Fruit fly (Drosophila melanogaster) whole organism, embryonic: ENCODE data around the gene Osi7.

Experiments used
- Ada2b ChIP-seq: fragments of 200-800 bp; sonication (Bioruptor generic); IDR thresholded peaks from 2 replicates; pipeline ENCODE4 v1.3.6; 2022; ENCODE audit warnings: missing biosample characterization, missing genetic modification characterization
- Aef1 ChIP-seq: fragments of 200-800 bp; sonication (Bioruptor generic); IDR thresholded peaks from 3 replicates; pipeline ENCODE4 v1.3.6; 2022; ENCODE audit warnings: missing biosample characterization, missing genetic modification characterization
- Blimp-1 ChIP-seq: fragments of 200-800 bp; sonication (Bioruptor generic); optimal IDR thresholded peaks from 3 replicates; lab custom pipeline; 2018; ENCODE audit warnings: missing biosample characterization, missing genetic modification characterization, mild to moderate bottlenecking, moderate library complexity, missing genetic modification reagents
- BtbVII ChIP-seq: fragments of 200-800 bp; sonication (Bioruptor generic); optimal IDR thresholded peaks from 3 replicates; lab custom pipeline; 2017; ENCODE audit warnings: missing biosample characterization, mild to moderate bottlenecking, missing genetic modification characterization
- CG10366 ChIP-seq: fragments of 200-800 bp; sonication (Bioruptor generic); IDR thresholded peaks from 2 replicates; pipeline ENCODE4 v1.3.6; 2022; ENCODE audit warnings: missing biosample characterization, missing genetic modification characterization
- CG11504 ChIP-seq: fragments of 200-800 bp; sonication (Bioruptor generic); optimal IDR thresholded peaks from 3 replicates; lab custom pipeline; 2019; ENCODE audit warnings: missing biosample characterization, mild to moderate bottlenecking, missing genetic modification characterization, moderate library complexity
- CG11560 ChIP-seq: fragments of 200-800 bp; sonication (Bioruptor generic); IDR thresholded peaks from 3 replicates; pipeline ENCODE4 v1.3.6; 2022; ENCODE audit warnings: missing biosample characterization, missing genetic modification characterization
- CG11695 ChIP-seq: fragments of 200-800 bp; sonication (Bioruptor generic); IDR thresholded peaks from 3 replicates; pipeline ENCODE4 v1.3.6; 2022; ENCODE audit warnings: missing biosample characterization, missing genetic modification characterization
- CG12659 ChIP-seq: fragments of 200-800 bp; sonication (Bioruptor generic); optimal IDR thresholded peaks from 3 replicates; lab custom pipeline; 2017; ENCODE audit warnings: mild to moderate bottlenecking, missing biosample characterization, missing genetic modification reagents, missing genetic modification characterization
- CG13296 ChIP-seq: fragments of 200-800 bp; sonication (Bioruptor generic); optimal IDR thresholded peaks from 3 replicates; lab custom pipeline; 2018; ENCODE audit warnings: missing biosample characterization, mild to moderate bottlenecking, missing genetic modification characterization
- CG15479 ChIP-seq: fragments of 200-800 bp; sonication (Bioruptor generic); optimal IDR thresholded peaks from 3 replicates; lab custom pipeline; 2019; ENCODE audit warnings: missing biosample characterization, mild to moderate bottlenecking, missing genetic modification characterization, moderate library complexity
- CG17802 ChIP-seq: fragments of 200-800 bp; sonication (Bioruptor generic); optimal IDR thresholded peaks from 2 replicates; lab custom pipeline; 2018; ENCODE audit warnings: missing biosample characterization, mild to moderate bottlenecking, missing genetic modification characterization, moderate library complexity
- CG2129 ChIP-seq: fragments of 200-800 bp; sonication (Bioruptor generic); IDR thresholded peaks from 2 replicates; pipeline ENCODE4 v1.3.6; 2022; ENCODE audit warnings: missing biosample characterization, missing genetic modification characterization; ENCODE audit not compliant: partially characterized antibody
- CG30403 ChIP-seq: fragments of 200-800 bp; sonication (Bioruptor generic); optimal IDR thresholded peaks from 3 replicates; lab custom pipeline; 2016; ENCODE audit warnings: missing biosample characterization, missing genetic modification characterization
- CG31224 ChIP-seq: fragments of 200-800 bp; sonication (Bioruptor generic); IDR thresholded peaks from 2 replicates; pipeline ENCODE4 v1.3.6; 2022; ENCODE audit warnings: missing biosample characterization, missing genetic modification characterization
- CG33213 ChIP-seq: fragments of 200-800 bp; sonication (Bioruptor generic); optimal IDR thresholded peaks from 3 replicates; lab custom pipeline; 2016; ENCODE audit warnings: missing biosample characterization, missing genetic modification characterization
- CG4820 ChIP-seq: fragments of 200-800 bp; sonication (Bioruptor generic); optimal IDR thresholded peaks from 3 replicates; lab custom pipeline; 2016; ENCODE audit warnings: missing biosample characterization, missing genetic modification characterization
- CG6272 ChIP-seq: fragments of 200-800 bp; sonication (Bioruptor generic); IDR thresholded peaks from 2 replicates; pipeline ENCODE4 v1.3.6; 2022; ENCODE audit warnings: missing biosample characterization, missing genetic modification characterization
- CG8359 ChIP-seq: fragments of 200-800 bp; sonication (Bioruptor generic); optimal IDR thresholded peaks from 2 replicates; lab custom pipeline; 2017; ENCODE audit warnings: missing biosample characterization, mild to moderate bottlenecking, missing genetic modification characterization, borderline replicate concordance
- CG9817 ChIP-seq: fragments of 200-800 bp; sonication (Bioruptor generic); optimal IDR thresholded peaks from 2 replicates; lab custom pipeline; 2018; ENCODE audit warnings: missing biosample characterization, mild to moderate bottlenecking, missing genetic modification characterization, moderate library complexity
- CG9876 ChIP-seq: fragments of 200-800 bp; sonication (Bioruptor generic); optimal IDR thresholded peaks from 2 replicates; lab custom pipeline; 2016; ENCODE audit warnings: missing biosample characterization, missing genetic modification characterization
- D ChIP-seq, 2 experiments: fragments of 200-800 bp in 1 of 2; fragments of >200 bp in 1 of 2; sonication (Bioruptor generic) in 1 of 2; optimal IDR thresholded peaks; 2 replicates in 1 of 2; 3 replicates in 1 of 2; lab custom pipeline; 2017; ENCODE audit warnings: mild to moderate bottlenecking in 1 of 2, missing biosample characterization in 1 of 2, missing genetic modification characterization in 1 of 2, missing genetic modification reagents in 1 of 2
- Dfd ChIP-seq, 2 experiments: fragments of >200 bp; optimal IDR thresholded peaks; 2 replicates each; lab custom pipeline; 2017; ENCODE audit warnings: missing biosample characterization in 2 of 2, missing genetic modification characterization in 2 of 2
- Dip2 ChIP-seq: fragments of 200-800 bp; sonication (Bioruptor generic); IDR thresholded peaks from 2 replicates; pipeline ENCODE4 v1.3.6; 2022; ENCODE audit warnings: missing biosample characterization, missing genetic modification characterization
- H2.0 ChIP-seq: fragments of 200-800 bp; sonication (Bioruptor generic); IDR thresholded peaks from 2 replicates; pipeline ENCODE4 v1.3.6; 2022; ENCODE audit warnings: missing biosample characterization, missing genetic modification characterization
- HLH4C ChIP-seq: fragments of 200-800 bp; sonication (Bioruptor generic); IDR thresholded peaks from 3 replicates; pipeline ENCODE4 v1.3.6; 2022; ENCODE audit warnings: missing biosample characterization, missing genetic modification characterization; ENCODE audit not compliant: partially characterized antibody
- Hey ChIP-seq: fragments of 200-800 bp; sonication (Bioruptor generic); optimal IDR thresholded peaks from 3 replicates; lab custom pipeline; 2018; ENCODE audit warnings: missing biosample characterization, mild to moderate bottlenecking, missing genetic modification characterization
- Oli ChIP-seq: fragments of 200-800 bp; sonication (Bioruptor generic); optimal IDR thresholded peaks from 2 replicates; lab custom pipeline; 2018; ENCODE audit warnings: missing biosample characterization, mild to moderate bottlenecking, missing genetic modification characterization, moderate library complexity
- TFAM ChIP-seq: fragments of 200-800 bp; sonication (Bioruptor generic); optimal IDR thresholded peaks from 2 replicates; lab custom pipeline; 2017; ENCODE audit warnings: missing biosample characterization, missing genetic modification characterization, inconsistent platforms
- ara ChIP-seq: fragments of 200-800 bp; sonication (Bioruptor generic); IDR thresholded peaks from 2 replicates; pipeline ENCODE4 v1.3.6; 2022; ENCODE audit warnings: missing biosample characterization, missing genetic modification characterization
- bigmax ChIP-seq: fragments of 200-800 bp; sonication (Bioruptor generic); optimal IDR thresholded peaks from 2 replicates; lab custom pipeline; 2018; ENCODE audit warnings: missing biosample characterization, mild to moderate bottlenecking, missing genetic modification characterization
- crol ChIP-seq: fragments of 200-800 bp; sonication (Bioruptor generic); IDR thresholded peaks from 2 replicates; pipeline ENCODE4 v1.3.6; 2022; ENCODE audit warnings: missing biosample characterization, missing genetic modification characterization
- fd96Cb ChIP-seq: fragments of 200-800 bp; sonication (Bioruptor generic); optimal IDR thresholded peaks from 2 replicates; lab custom pipeline; 2018; ENCODE audit warnings: missing biosample characterization, mild to moderate bottlenecking, missing genetic modification characterization, moderate library complexity
- grn ChIP-seq: fragments of 200-800 bp; sonication (Bioruptor generic); optimal IDR thresholded peaks from 3 replicates; lab custom pipeline; 2017; ENCODE audit warnings: missing biosample characterization, missing genetic modification characterization
- gsb ChIP-seq: fragments of 200-800 bp; sonication (Bioruptor generic); IDR thresholded peaks from 2 replicates; pipeline ENCODE4 v1.3.6; 2022; ENCODE audit warnings: missing biosample characterization, missing genetic modification characterization
- kni ChIP-seq: fragments of 200-800 bp; sonication (Bioruptor generic); optimal IDR thresholded peaks from 3 replicates; lab custom pipeline; 2017; ENCODE audit warnings: mild to moderate bottlenecking, missing biosample characterization, missing genetic modification reagents, missing genetic modification characterization
- lmd ChIP-seq: fragments of 200-800 bp; sonication (Bioruptor generic); IDR thresholded peaks from 2 replicates; pipeline ENCODE4 v1.3.6; 2022; ENCODE audit warnings: missing biosample characterization, missing genetic modification characterization
- mirr ChIP-seq: fragments of 200-800 bp; sonication (Bioruptor generic); optimal IDR thresholded peaks from 3 replicates; lab custom pipeline; 2018; ENCODE audit warnings: missing biosample characterization, mild to moderate bottlenecking, missing genetic modification characterization
- nau ChIP-seq: fragments of 200-800 bp; sonication (Bioruptor generic); optimal IDR thresholded peaks from 3 replicates; lab custom pipeline; 2017; ENCODE audit warnings: missing biosample characterization, mild to moderate bottlenecking, missing genetic modification characterization, missing genetic modification reagents
- nom ChIP-seq: fragments of 200-800 bp; sonication (Bioruptor generic); optimal IDR thresholded peaks from 2 replicates; lab custom pipeline; 2017; ENCODE audit warnings: missing biosample characterization, missing genetic modification characterization, mild to moderate bottlenecking, moderate library complexity, missing genetic modification reagents
- odd ChIP-seq: fragments of 200-800 bp; sonication (Bioruptor generic); optimal IDR thresholded peaks from 2 replicates; lab custom pipeline; 2017; ENCODE audit warnings: missing biosample characterization, mild to moderate bottlenecking, missing genetic modification characterization
- prd ChIP-seq, 3 experiments: fragments of >200 bp in 2 of 3; fragments of 200-800 bp in 1 of 3; sonication (Bioruptor generic) in 1 of 3; optimal IDR thresholded peaks in 2 of 3; IDR thresholded peaks in 1 of 3; 2 replicates in 2 of 3; 3 replicates in 1 of 3; pipeline versions ENCODE4 v1.3.6 to Lab custom; 2017 to 2022; ENCODE audit warnings: missing biosample characterization in 1 of 3, missing genetic modification characterization in 1 of 3
- sc ChIP-seq, 3 experiments: fragments of >200 bp in 2 of 3; fragments of 200-800 bp in 1 of 3; sonication (Bioruptor generic) in 1 of 3; optimal IDR thresholded peaks; 2 replicates in 2 of 3; 3 replicates in 1 of 3; lab custom pipeline; 2017; ENCODE audit warnings: mild to moderate bottlenecking in 1 of 3, missing biosample characterization in 1 of 3, missing genetic modification characterization in 1 of 3, missing genetic modification reagents in 1 of 3
- sd ChIP-seq: fragments of 200-800 bp; sonication (Bioruptor generic); optimal IDR thresholded peaks from 3 replicates; lab custom pipeline; 2018; ENCODE audit warnings: missing biosample characterization, mild to moderate bottlenecking, missing genetic modification characterization, moderate library complexity
- slp2 ChIP-seq: fragments of 200-800 bp; sonication (Bioruptor generic); optimal IDR thresholded peaks from 2 replicates; lab custom pipeline; 2016; ENCODE audit warnings: missing biosample characterization, missing genetic modification characterization
- wor ChIP-seq: fragments of 200-800 bp; sonication (Bioruptor generic); IDR thresholded peaks from 2 replicates; pipeline ENCODE4 v1.3.6; 2022; ENCODE audit warnings: missing biosample characterization, missing genetic modification characterization
- zfh2 ChIP-seq: fragments of 200-800 bp; sonication (Bioruptor generic); optimal IDR thresholded peaks from 2 replicates; lab custom pipeline; 2016; ENCODE audit warnings: missing biosample characterization, missing genetic modification characterization

The Osi7 gene

dm6 chr3R:6291437-6291836 lies 42.6 kb downstream of the Osi7 start, which contains the start of gene Osi13:
Osi13 (plus strand) TSS chr3R:6291737.
- TF ChIP-seq BtbVII (GFP tag; lab: Kevin White, UChicago) (no peak), prd (optimal IDR thresholded peaks at IDR 0.05; lab: Kevin White, UChicago) (peak in 1 of 2 experiments; percentile 3), prd (GFP tag; IDR thresholded peaks at IDR 0.05; lab: Robert Waterston, UW) (no peak)

dm6 chr3R:6294046-6294445 lies 45.3 kb downstream of the Osi7 start:
- no peak for TF ChIP-seq CG4820 (GFP tag; lab: Kevin White, UChicago)
- TF ChIP-seq bigmax (GFP tag; lab: Kevin White, UChicago), result no peak
- no peak for TF ChIP-seq wor (GFP tag; lab: Robert Waterston, UW)
- TF ChIP-seq Oli (tag; lab: Kevin White, UChicago), result no peak
- no peak for TF ChIP-seq CG12659
- no peak for TF ChIP-seq HLH4C (GFP tag; lab: Robert Waterston, UW)
- TF ChIP-seq CG15479 (GFP tag; lab: Kevin White, UChicago), result no peak
- TF ChIP-seq grn (GFP tag; lab: Kevin White, UChicago), result peak; percentile 74
- TF ChIP-seq Dfd (GFP tag; optimal IDR thresholded peaks at IDR 0.05; lab: Kevin White, UChicago), result no peak
- no peak for TF ChIP-seq CG11695 (GFP tag; lab: Robert Waterston, UW)
- TF ChIP-seq lmd (GFP tag; lab: Robert Waterston, UW), result no peak
- TF ChIP-seq sd (tag; lab: Kevin White, UChicago), result peak; percentile 44
- TF ChIP-seq CG11504 (tag; lab: Kevin White, UChicago), result no peak
- TF ChIP-seq Blimp-1 (GFP tag; lab: Kevin White, UChicago), result peak; percentile 86
- 0 out of 3 replicates have a peak, but pooled peaks have one; percentile 7 for TF ChIP-seq CG11560 (tag; lab: Robert Waterston, UW)
- TF ChIP-seq CG9876, result no peak
- no peak for TF ChIP-seq odd (GFP tag; lab: Kevin White, UChicago)
- no peak for TF ChIP-seq slp2 (GFP tag; lab: Kevin White, UChicago)
- TF ChIP-seq CG2129, result no peak
- TF ChIP-seq H2.0, result no peak
- no peak for TF ChIP-seq CG31224 (GFP tag; lab: Robert Waterston, UW)
- no peak for TF ChIP-seq Hey (tag; lab: Kevin White, UChicago)
- TF ChIP-seq CG30403, result no peak
- no peak for TF ChIP-seq ara
- TF ChIP-seq CG6272, result no peak
- no peak for TF ChIP-seq D (optimal IDR thresholded peaks at IDR 0.05; lab: Kevin White, UChicago)
- TF ChIP-seq D (GFP tag; optimal IDR thresholded peaks at IDR 0.05; lab: Kevin White, UChicago), result no peak
- no peak for TF ChIP-seq Aef1 (GFP tag; lab: Robert Waterston, UW)
- no peak for TF ChIP-seq zfh2
- TF ChIP-seq CG9817 (tag; lab: Kevin White, UChicago), result no peak
- TF ChIP-seq sc (optimal IDR thresholded peaks at IDR 0.05; lab: Kevin White, UChicago), result no peak
- no peak for TF ChIP-seq sc (GFP tag; optimal IDR thresholded peaks at IDR 0.05; lab: Kevin White, UChicago)
- TF ChIP-seq CG8359 (GFP tag; lab: Kevin White, UChicago), result no peak
- TF ChIP-seq gsb, result no peak
- no peak for TF ChIP-seq nau (GFP tag; lab: Kevin White, UChicago)
- peak; percentile 57; the same call in 1 of the 2 replicates for TF ChIP-seq crol (GFP tag; lab: Robert Waterston, UW)
- TF ChIP-seq Dip2 (GFP tag; lab: Robert Waterston, UW), result no peak
- no peak for TF ChIP-seq CG10366 (GFP tag; lab: Robert Waterston, UW)
- no peak for TF ChIP-seq nom
- no peak for TF ChIP-seq fd96Cb (tag; lab: Kevin White, UChicago)
- peak; percentile 57 for TF ChIP-seq kni (GFP tag; lab: Kevin White, UChicago)
- TF ChIP-seq mirr (GFP tag; lab: Kevin White, UChicago), result no peak
- no peak for TF ChIP-seq CG33213 (GFP tag; lab: Kevin White, UChicago)
- TF ChIP-seq TFAM, result no peak
- no peak for TF ChIP-seq Ada2b
- no peak for TF ChIP-seq CG13296 (GFP tag; lab: Kevin White, UChicago)
- no peak for TF ChIP-seq CG17802
- TF ChIP-seq, all 482 proteins: peak for 6
